Fruit fly (Drosophila melanogaster): ENCODE measurements around the gene CG5162.

CG5162 gene

dm6 chrX:17226681-17227019, 11.5 kb downstream of the CG5162 start, which contains the start of gene CG10598:
TSS of gene CG10598 (minus strand) at chrX:17226867.
- TF ChIP-seq vfl (GFP tag; optimal IDR thresholded peaks at IDR 0.05), result no peak
- no peak for TF ChIP-seq jumu (GFP tag; optimal IDR thresholded peaks at IDR 0.05)
- TF ChIP-seq lola (GFP tag; optimal IDR thresholded peaks at IDR 0.05), result no peak
- TF ChIP-seq D19B (GFP tag; optimal IDR thresholded peaks at IDR 0.05), result peak; percentile 1
- 0 out of 2 replicates have a peak, but pooled peaks have one; percentile 15 for TF ChIP-seq CG32772 (GFP tag; IDR thresholded peaks at IDR 0.05)
- no peak for TF ChIP-seq GATAe (GFP tag; conservative IDR thresholded peaks at IDR 0.05)
- TF ChIP-seq Stat92E (GFP tag; optimal IDR thresholded peaks at IDR 0.05), result no peak
- TF ChIP-seq Dp (GFP tag; optimal IDR thresholded peaks at IDR 0.05), result no peak
- peak; percentile 35 for TF ChIP-seq CG2678 (tag; optimal IDR thresholded peaks at IDR 0.05)
- TF ChIP-seq dmrt99B (tag; optimal IDR thresholded peaks at IDR 0.05), result no peak
- no peak for TF ChIP-seq CG10321 (GFP tag; IDR thresholded peaks at IDR 0.05)
- TF ChIP-seq run (tag; optimal IDR thresholded peaks at IDR 0.05), result no peak
- TF ChIP-seq CG3281 (GFP tag; optimal IDR thresholded peaks at IDR 0.05), result peak; percentile 12
- TF ChIP-seq Ets65A (GFP tag), result peak; percentile 85
- TF ChIP-seq Dip3 (GFP tag; optimal IDR thresholded peaks at IDR 0.05), result no peak
- TF ChIP-seq Usf (GFP tag; optimal IDR thresholded peaks at IDR 0.05), result peak; percentile 10
- no peak for TF ChIP-seq lov (optimal IDR thresholded peaks at IDR 0.05)
- TF ChIP-seq lov (GFP tag; IDR thresholded peaks at IDR 0.05), result no peak
- TF ChIP-seq tll (GFP tag; optimal IDR thresholded peaks at IDR 0.05), result no peak
- TF ChIP-seq CG6683 (GFP tag; optimal IDR thresholded peaks at IDR 0.05), result no peak
- peak; percentile 43; the same call in 1 of the 2 replicates for TF ChIP-seq CG9932 (GFP tag; IDR thresholded peaks at IDR 0.05)
- TF ChIP-seq Lpt (GFP tag; optimal IDR thresholded peaks at IDR 0.05), result no peak
- TF ChIP-seq CG14860 (GFP tag; IDR thresholded peaks at IDR 0.05; ENCODE audit: partially characterized antibody), result no peak
- TF ChIP-seq Dek (tag; optimal IDR thresholded peaks at IDR 0.05), result no peak
- TF ChIP-seq CG1603 (tag; optimal IDR thresholded peaks at IDR 0.05), result no peak
- peak; percentile 50 for TF ChIP-seq Rfx (GFP tag; IDR thresholded peaks at IDR 0.05)
- TF ChIP-seq tio (GFP tag; optimal IDR thresholded peaks at IDR 0.05), result no peak
- TF ChIP-seq row (GFP tag; IDR thresholded peaks at IDR 0.05), result 0 out of 3 replicates have a peak, but pooled peaks have one; percentile 32
- TF ChIP-seq CG9609 (GFP tag; optimal IDR thresholded peaks at IDR 0.05), result no peak
- TF ChIP-seq Gsc (GFP tag; IDR thresholded peaks at IDR 0.05), result no peak
- no peak for TF ChIP-seq Sox100B (GFP tag; optimal IDR thresholded peaks at IDR 0.05)
- TF ChIP-seq z (GFP tag; IDR thresholded peaks at IDR 0.05), result no peak
- TF ChIP-seq Hmx (GFP tag; optimal IDR thresholded peaks at IDR 0.05), result no peak
- no peak for TF ChIP-seq CG9437 (GFP tag; optimal IDR thresholded peaks at IDR 0.05)
- peak; percentile 5 for TF ChIP-seq bcd (GFP tag; optimal IDR thresholded peaks at IDR 0.05)
- no peak for TF ChIP-seq nerfin-2 (GFP tag; IDR thresholded peaks at IDR 0.05; ENCODE audit: partially characterized antibody)
- no peak for TF ChIP-seq gsb (GFP tag; IDR thresholded peaks at IDR 0.05)
- peak; percentile 3 for TF ChIP-seq CG10209 (GFP tag; optimal IDR thresholded peaks at IDR 0.05)
- no peak for TF ChIP-seq H15 (GFP tag; IDR thresholded peaks at IDR 0.05)
- peak; percentile 11 for TF ChIP-seq CG12659 (GFP tag; optimal IDR thresholded peaks at IDR 0.05)
- TF ChIP-seq Xbp1 (GFP tag; optimal IDR thresholded peaks at IDR 0.05), result no peak
- TF ChIP-seq seq (GFP tag; IDR thresholded peaks at IDR 0.05), result peak; percentile 41; the same call in 1 of the 2 replicates
- no peak for TF ChIP-seq H2.0 (GFP tag; IDR thresholded peaks at IDR 0.05)
- TF ChIP-seq lilli (GFP tag; optimal IDR thresholded peaks at IDR 0.05), result peak; percentile 9
- TF ChIP-seq CG9817 (tag; optimal IDR thresholded peaks at IDR 0.05), result no peak
- no peak for TF ChIP-seq CG12155 (GFP tag; optimal IDR thresholded peaks at IDR 0.05)
- 0 out of 3 replicates have a peak, but pooled peaks have one; percentile 31 for TF ChIP-seq CG11695 (GFP tag; IDR thresholded peaks at IDR 0.05)
- peak; percentile 2 for TF ChIP-seq lab (GFP tag; optimal IDR thresholded peaks at IDR 0.05)
- no peak for TF ChIP-seq ssp (GFP tag; IDR thresholded peaks at IDR 0.05)
- peak; percentile 24 for TF ChIP-seq CoRest (tag; optimal IDR thresholded peaks at IDR 0.05)
- TF ChIP-seq CG17186 (GFP tag; optimal IDR thresholded peaks at IDR 0.05), result no peak
